Fruit fly (Drosophila melanogaster) S2 (cell line): ENCODE measurements around the gene bcd.

Experiments used
- CG8478 ChIP-seq: fragments of >200 bp; optimal IDR thresholded peaks from 2 replicates; lab custom pipeline; 2018
- CTCF ChIP-seq, 2 experiments: fragments of >200 bp; optimal IDR thresholded peaks; 2 replicates each; lab custom pipeline; 2018

DNA sequence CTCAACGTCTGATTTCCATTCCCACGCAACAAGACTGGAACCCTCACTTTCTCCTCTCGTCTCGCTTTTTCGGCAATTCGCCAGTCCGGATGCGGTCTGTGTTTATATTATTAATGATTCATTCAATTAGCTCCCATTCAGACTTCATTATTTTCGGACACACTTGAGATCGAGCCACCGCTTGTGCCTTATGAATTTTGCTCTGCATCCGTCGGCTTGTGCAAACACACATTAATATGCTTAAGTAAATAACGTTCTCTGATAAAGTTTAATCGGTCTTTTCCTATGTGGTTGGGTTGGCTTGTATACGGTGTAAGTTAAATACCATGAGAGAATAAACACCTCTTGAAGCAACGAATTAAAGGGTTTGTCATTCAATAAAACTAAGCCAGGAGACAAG lies 5.6 kb upstream of the bcd start:
- TF ChIP-seq CG8478 = no peak
- no peak for TF ChIP-seq CTCF (optimal IDR thresholded peaks at IDR 0.05; lab: Kevin White, UChicago)
